Worm (Caenorhabditis elegans) whole organism, mixed stage, embryonic: Measurements from ENCODE around the gene M117.4.
A peak's percentile ranks its signal among the peaks of the same experiment; 100 is the strongest.

Source experiments
- M03D4.4 ChIP-seq: sonication (generic microtip); optimal IDR thresholded peaks from 2 replicates; lab custom pipeline; 2017; ENCODE audit warnings: mild to moderate bottlenecking, missing genetic modification characterization, missing compliant biosample characterization
- bed-3 ChIP-seq: fragments of 200-800 bp; sonication (Bioruptor generic); optimal IDR thresholded peaks from 3 replicates; lab custom pipeline; 2018; ENCODE audit warnings: mild to moderate bottlenecking, missing genetic modification characterization, moderate library complexity, missing compliant biosample characterization
- blmp-1 ChIP-seq: fragments of 150-350 bp; optimal IDR thresholded peaks from 2 replicates; lab custom pipeline; 2014; ENCODE audit warnings: missing biosample characterization, missing genetic modification characterization
- ceh-39 ChIP-seq: fragments of 150-350 bp; optimal IDR thresholded peaks from 2 replicates; lab custom pipeline; 2014; ENCODE audit warnings: missing biosample characterization, missing genetic modification characterization
- ces-1 ChIP-seq: fragments of 150-350 bp; optimal IDR thresholded peaks from 2 replicates; lab custom pipeline; 2014; ENCODE audit warnings: missing biosample characterization, missing genetic modification reagents, missing genetic modification characterization
- drap-1 ChIP-seq: fragments of 200-800 bp; sonication (Bioruptor generic); optimal IDR thresholded peaks from 3 replicates; lab custom pipeline; 2018; ENCODE audit warnings: mild to moderate bottlenecking, missing genetic modification characterization, missing compliant biosample characterization
- elt-1 ChIP-seq: sonication (generic microtip); optimal IDR thresholded peaks from 2 replicates; lab custom pipeline; 2017; ENCODE audit warnings: missing genetic modification characterization, mild to moderate bottlenecking, missing compliant biosample characterization, antibody characterized with exemption, moderate library complexity, borderline replicate concordance; ENCODE audit not compliant: insufficient read depth
- elt-3 ChIP-seq: fragments of 150-350 bp; optimal IDR thresholded peaks from 2 replicates; lab custom pipeline; 2014; ENCODE audit warnings: missing biosample characterization, missing genetic modification characterization
- flh-1 ChIP-seq: fragments of 200-800 bp; sonication (Bioruptor generic); optimal IDR thresholded peaks from 2 replicates; lab custom pipeline; 2018; ENCODE audit warnings: mild to moderate bottlenecking, missing genetic modification characterization, moderate library complexity, missing compliant biosample characterization
- ham-2 ChIP-seq: fragments of 200-800 bp; sonication (Bioruptor generic); optimal IDR thresholded peaks from 2 replicates; lab custom pipeline; 2018; ENCODE audit warnings: mild to moderate bottlenecking, missing genetic modification characterization, missing compliant biosample characterization
- hlh-1 ChIP-seq: fragments of 150-350 bp; optimal IDR thresholded peaks from 2 replicates; lab custom pipeline; 2014; ENCODE audit warnings: missing biosample characterization, missing genetic modification reagents, missing genetic modification characterization
- lin-13 ChIP-seq: fragments of 150-350 bp; optimal IDR thresholded peaks from 2 replicates; lab custom pipeline; 2014; ENCODE audit warnings: missing biosample characterization, missing genetic modification characterization
- lsy-2 ChIP-seq: fragments of 150-350 bp; optimal IDR thresholded peaks from 2 replicates; lab custom pipeline; 2014; ENCODE audit warnings: missing biosample characterization, missing genetic modification characterization
- mab-5 ChIP-seq: fragments of 150-350 bp; optimal IDR thresholded peaks from 2 replicates; lab custom pipeline; 2014; ENCODE audit warnings: missing biosample characterization, missing genetic modification characterization
- mep-1 ChIP-seq: fragments of 150-350 bp; optimal IDR thresholded peaks from 2 replicates; lab custom pipeline; 2017; ENCODE audit warnings: missing biosample characterization, missing genetic modification reagents, missing genetic modification characterization, inconsistent platforms
- mls-2 ChIP-seq: sonication (generic microtip); optimal IDR thresholded peaks from 2 replicates; lab custom pipeline; 2016; ENCODE audit warnings: mild to moderate bottlenecking, missing genetic modification characterization, moderate library complexity, missing compliant biosample characterization
- nhr-12 ChIP-seq: fragments of 150-350 bp; optimal IDR thresholded peaks from 2 replicates; lab custom pipeline; 2014; ENCODE audit warnings: missing biosample characterization, missing genetic modification characterization
- nhr-2 ChIP-seq: fragments of 150-350 bp; optimal IDR thresholded peaks from 2 replicates; lab custom pipeline; 2014; ENCODE audit warnings: missing biosample characterization, missing genetic modification characterization
- nhr-28 ChIP-seq: fragments of 150-350 bp; optimal IDR thresholded peaks from 2 replicates; lab custom pipeline; 2014; ENCODE audit warnings: missing biosample characterization, missing genetic modification characterization
- nhr-76 ChIP-seq: sonication (generic microtip); optimal IDR thresholded peaks from 2 replicates; lab custom pipeline; 2017; ENCODE audit warnings: missing biosample characterization, missing genetic modification characterization
- pha-4 ChIP-seq: fragments of 150-350 bp; optimal IDR thresholded peaks from 2 replicates; lab custom pipeline; 2018; ENCODE audit warnings: missing biosample characterization, missing genetic modification reagents, missing genetic modification characterization
- sem-2 ChIP-seq: fragments of 200-800 bp; sonication (Bioruptor generic); optimal IDR thresholded peaks from 2 replicates; lab custom pipeline; 2018; ENCODE audit warnings: mild to moderate bottlenecking, missing genetic modification characterization, missing compliant biosample characterization
- snpc-4 ChIP-seq: fragments of 150-350 bp; optimal IDR thresholded peaks from 2 replicates; lab custom pipeline; 2014; ENCODE audit warnings: missing biosample characterization, missing genetic modification characterization
- sptf-1 ChIP-seq: sonication (generic microtip); optimal IDR thresholded peaks from 2 replicates; lab custom pipeline; 2017; ENCODE audit warnings: mild to moderate bottlenecking, missing genetic modification characterization, moderate library complexity, missing compliant biosample characterization
- tbx-8 ChIP-seq: fragments of 200-800 bp; sonication (Bioruptor generic); optimal IDR thresholded peaks from 2 replicates; lab custom pipeline; 2018; ENCODE audit warnings: mild to moderate bottlenecking, missing genetic modification characterization, moderate library complexity, missing compliant biosample characterization
- unc-39 ChIP-seq: fragments of 150-350 bp; optimal IDR thresholded peaks from 2 replicates; lab custom pipeline; 2014; ENCODE audit warnings: missing biosample characterization, missing genetic modification characterization
- unc-62 ChIP-seq: fragments of 150-350 bp; optimal IDR thresholded peaks from 2 replicates; lab custom pipeline; 2014; ENCODE audit warnings: missing biosample characterization, missing genetic modification reagents, missing genetic modification characterization
- zip-8 ChIP-seq: fragments of 150-350 bp; optimal IDR thresholded peaks from 2 replicates; lab custom pipeline; 2014; ENCODE audit warnings: missing biosample characterization, missing genetic modification characterization
- ztf-11 ChIP-seq: fragments of 150-350 bp; optimal IDR thresholded peaks from 2 replicates; lab custom pipeline; 2014; ENCODE audit warnings: missing biosample characterization, missing genetic modification characterization

M117.4 gene

ce11 chrIV:11855424-11855823, 22.1 kb upstream of the M117.4 start:
- TF ChIP-seq sptf-1 (tag; lab: Kevin White, UChicago): no peak
- no peak for TF ChIP-seq elt-1 (tag; lab: Kevin White, UChicago)
- TF ChIP-seq zip-8 (tag; lab: Kevin White, UChicago): no peak
- TF ChIP-seq unc-39 (tag; lab: Kevin White, UChicago): no peak
- no peak for TF ChIP-seq blmp-1 (tag; lab: Kevin White, UChicago)
- no peak for TF ChIP-seq nhr-76 (tag; lab: Kevin White, UChicago)
- TF ChIP-seq tbx-8: no peak
- TF ChIP-seq ham-2: no peak
- TF ChIP-seq snpc-4 (tag; lab: Kevin White, UChicago): no peak

ce11 chrIV:11854777-11855176, 21.4 kb upstream of the M117.4 start, which contains the start of gene tag-30:
tag-30 (minus strand) TSS chrIV:11855159.
- TF ChIP-seq lsy-2 (tag; lab: Kevin White, UChicago) (peak; percentile 2), snpc-4 (tag; lab: Kevin White, UChicago) (no peak), mep-1 (tag; lab: Kevin White, UChicago) (peak; percentile 60), drap-1 (GFP tag; lab: Kevin White, UChicago) (peak; percentile 8), mab-5 (no peak), lin-13 (no peak), pha-4 (tag; lab: Kevin White, UChicago) (peak; percentile 81), hlh-1 (tag; lab: Kevin White, UChicago) (peak; percentile 29), sem-2 (GFP tag; lab: Kevin White, UChicago) (no peak), nhr-76 (tag; lab: Kevin White, UChicago) (no peak), ceh-39 (tag; lab: Kevin White, UChicago) (peak; percentile 34), unc-62 (no peak), elt-3 (tag; lab: Kevin White, UChicago) (no peak), mls-2 (no peak), zip-8 (tag; lab: Kevin White, UChicago) (no peak), ces-1 (peak; percentile 75), M03D4.4 (tag; lab: Kevin White, UChicago) (no peak), tbx-8 (no peak), nhr-2 (tag; lab: Kevin White, UChicago) (no peak), blmp-1 (tag; lab: Kevin White, UChicago) (no peak), nhr-28 (tag; lab: Kevin White, UChicago) (no peak), unc-39 (tag; lab: Kevin White, UChicago) (no peak), bed-3 (no peak), sptf-1 (tag; lab: Kevin White, UChicago) (peak; percentile 24)
- TF ChIP-seq, all 35 proteins: peak for 8

- TF ChIP-seq nhr-28 (tag; lab: Kevin White, UChicago): no peak
- TF ChIP-seq nhr-76 (tag; lab: Kevin White, UChicago): no peak
These were observed 18.5 kb upstream of the M117.4 start, which contains the start of gene F38H4.5 for ce11 chrIV:11851882-11852281. F38H4.5 (plus strand) TSS chrIV:11852182.

DNA sequence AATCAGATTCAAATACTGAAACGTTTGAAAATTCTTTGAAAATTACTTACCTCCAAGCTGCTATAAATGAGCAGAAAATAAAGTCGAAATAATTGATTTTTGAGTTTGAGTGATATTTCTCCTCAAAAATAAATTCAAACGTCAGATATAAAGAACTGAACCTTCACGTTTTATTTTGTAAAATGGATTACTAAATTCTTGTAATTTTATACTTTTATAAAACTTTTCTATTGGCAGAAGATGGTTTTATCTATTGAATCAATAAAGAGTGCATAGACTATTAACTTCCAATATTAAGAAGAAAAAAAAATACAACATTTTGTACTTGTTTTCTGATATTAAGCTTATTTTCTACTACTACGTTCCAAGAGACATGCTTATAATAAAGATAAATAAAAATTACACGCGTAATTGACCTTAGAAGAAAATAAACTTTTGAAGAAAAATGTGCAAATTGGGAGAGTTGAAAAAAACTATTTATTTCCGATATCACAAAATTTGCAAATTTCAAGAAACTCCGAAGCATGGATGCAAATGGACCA, 14.5 kb upstream of the M117.4 start, which contains the start of the genes F38H4.6 and F38H4.4:
Gene F38H4.6 (minus strand): TSS at position 101 of the 542 bp plus-strand sequence.
Gene F38H4.4 (plus strand): TSS at position 492 of the 542 bp plus-strand sequence.
- TF ChIP-seq ceh-39 (tag; lab: Kevin White, UChicago) (no peak), lsy-2 (tag; lab: Kevin White, UChicago) (no peak), lin-13 (no peak), nhr-12 (tag; lab: Kevin White, UChicago) (no peak), elt-3 (tag; lab: Kevin White, UChicago) (no peak)

DNA sequence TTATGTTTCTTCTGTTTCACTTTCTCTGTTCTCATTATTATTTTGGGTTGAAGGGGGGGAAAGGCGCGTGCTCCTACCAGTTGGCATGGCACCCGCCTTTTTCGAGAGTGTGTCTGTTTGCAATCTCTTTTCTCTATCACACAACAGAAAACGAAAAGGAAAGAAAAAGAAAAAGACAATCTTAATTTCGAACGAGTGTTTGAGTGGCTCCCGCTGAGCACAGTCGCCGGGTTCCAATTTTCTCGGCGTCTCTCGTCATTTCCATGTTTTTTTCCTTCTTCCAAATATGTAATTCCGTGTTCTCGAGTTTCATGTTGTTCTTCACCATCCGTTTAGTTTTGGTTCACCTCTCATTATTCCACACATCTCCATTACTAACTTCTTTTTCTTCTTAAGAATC, 8.8 kb upstream of the M117.4 start, which contains the start of gene F38H4.3:
Gene F38H4.3 (plus strand): TSS at position 301 of the 400 bp plus-strand sequence.
- TF ChIP-seq sptf-1 (tag; lab: Kevin White, UChicago) (no peak), nhr-76 (tag; lab: Kevin White, UChicago) (no peak), nhr-28 (tag; lab: Kevin White, UChicago) (no peak), bed-3 (no peak), mab-5 (no peak), ztf-11 (tag; lab: Kevin White, UChicago) (no peak), unc-62 (no peak), mls-2 (no peak), mep-1 (tag; lab: Kevin White, UChicago) (no peak), elt-1 (tag; lab: Kevin White, UChicago) (no peak), tbx-8 (no peak), elt-3 (tag; lab: Kevin White, UChicago) (no peak), flh-1 (GFP tag; lab: Kevin White, UChicago) (no peak), lin-13 (no peak)
